Fruit fly (Drosophila melanogaster): ENCODE data around the gene sba.

The sba gene

dm6 chr3R:23888273-23889220, 34.2 kb downstream of the sba start (continued):
- TF ChIP-seq pan (optimal IDR thresholded peaks at IDR 0.05), result no peak
- peak in 1 of 2 experiments; percentile 5 for TF ChIP-seq pan (GFP tag; optimal IDR thresholded peaks at IDR 0.05 in 1 of 2, IDR thresholded peaks at IDR 0.05 in 1 of 2)
- TF ChIP-seq CG4707 (GFP tag; optimal IDR thresholded peaks at IDR 0.05), result no peak
- peak; percentile 25 for TF ChIP-seq Sox102F (GFP tag; optimal IDR thresholded peaks at IDR 0.05)
- TF ChIP-seq CG11504 (tag; optimal IDR thresholded peaks at IDR 0.05), result peak; percentile 42
- no peak for TF ChIP-seq Abd-B (GFP tag; optimal IDR thresholded peaks at IDR 0.05)
- TF ChIP-seq corto (GFP tag; optimal IDR thresholded peaks at IDR 0.05), result peak; percentile 66
- TF ChIP-seq nom (GFP tag; optimal IDR thresholded peaks at IDR 0.05), result no peak
- no peak for TF ChIP-seq exex (tag; optimal IDR thresholded peaks at IDR 0.05)
- no peak for TF ChIP-seq YL-1 (GFP tag; optimal IDR thresholded peaks at IDR 0.05)
- peak; percentile 22; the same call in 1 of the 2 replicates for TF ChIP-seq Atf6 (GFP tag; IDR thresholded peaks at IDR 0.05)
- no peak for TF ChIP-seq CG33557 (GFP tag; optimal IDR thresholded peaks at IDR 0.05)
- no peak for TF ChIP-seq wdn (GFP tag; IDR thresholded peaks at IDR 0.05)
- no peak for TF ChIP-seq CG15073 (GFP tag; optimal IDR thresholded peaks at IDR 0.05)
- TF ChIP-seq CG8089 (GFP tag; optimal IDR thresholded peaks at IDR 0.05), result no peak
- no peak for TF ChIP-seq inv (GFP tag; IDR thresholded peaks at IDR 0.05; ENCODE audit: partially characterized antibody)
- TF ChIP-seq zfh1 (GFP tag; IDR thresholded peaks at IDR 0.05), result 0 out of 3 replicates have a peak, but pooled peaks have one; percentile 36
- no peak for TF ChIP-seq CG2116 (GFP tag; optimal IDR thresholded peaks at IDR 0.05)
- TF ChIP-seq oc (tag; optimal IDR thresholded peaks at IDR 0.05), result no peak
- TF ChIP-seq pb (GFP tag; optimal IDR thresholded peaks at IDR 0.05), result no peak
- TF ChIP-seq ranshi (GFP tag; IDR thresholded peaks at IDR 0.05), result peak; percentile 55
- TF ChIP-seq tap (tag; optimal IDR thresholded peaks at IDR 0.05), result peak; percentile 33
- no peak for TF ChIP-seq salm (tag; optimal IDR thresholded peaks at IDR 0.05)
- no peak; the same call in 1 of the 2 replicates for TF ChIP-seq CG6689 (GFP tag; IDR thresholded peaks at IDR 0.05)
- no peak for TF ChIP-seq esg (GFP tag; conservative IDR thresholded peaks at IDR 0.05)
- no peak for TF ChIP-seq gce (GFP tag; IDR thresholded peaks at IDR 0.05)
- peak; percentile 32 for TF ChIP-seq unpg (GFP tag; optimal IDR thresholded peaks at IDR 0.05)
- TF ChIP-seq ewg (GFP tag; optimal IDR thresholded peaks at IDR 0.05), result no peak
- no peak for TF ChIP-seq prd (optimal IDR thresholded peaks at IDR 0.05)
- 0 out of 3 replicates have a peak, but pooled peaks have one; percentile 23 for TF ChIP-seq prd (GFP tag; IDR thresholded peaks at IDR 0.05)
- peak; percentile 14; the same call in 1 of the 2 replicates for TF ChIP-seq sob (GFP tag; IDR thresholded peaks at IDR 0.05)
- no peak for TF ChIP-seq CG10274 (GFP tag; optimal IDR thresholded peaks at IDR 0.05)
- TF ChIP-seq Ptx1 (GFP tag; IDR thresholded peaks at IDR 0.05), result peak; percentile 24; the same call in 1 of the 2 replicates
- peak; percentile 25 for TF ChIP-seq lab (GFP tag; optimal IDR thresholded peaks at IDR 0.05)
- no peak for TF ChIP-seq stwl (tag; optimal IDR thresholded peaks at IDR 0.05)
- no peak for TF ChIP-seq ham (GFP tag; IDR thresholded peaks at IDR 0.05)
- TF ChIP-seq wek (GFP tag; optimal IDR thresholded peaks at IDR 0.05), result peak; percentile 41
- TF ChIP-seq CG15514 (GFP tag; optimal IDR thresholded peaks at IDR 0.05), result no peak
- TF ChIP-seq sisA (GFP tag; IDR thresholded peaks at IDR 0.05), result peak; percentile 34; the same call in 1 of the 2 replicates
- TF ChIP-seq maf-S (GFP tag; optimal IDR thresholded peaks at IDR 0.05), result peak; percentile 4
- peak; percentile 37 for TF ChIP-seq repo (GFP tag; optimal IDR thresholded peaks at IDR 0.05)
- no peak for TF ChIP-seq CG4820 (GFP tag; optimal IDR thresholded peaks at IDR 0.05)
- no peak for TF ChIP-seq CG10654 (GFP tag; optimal IDR thresholded peaks at IDR 0.05)
- peak; percentile 3 for TF ChIP-seq CG8388 (GFP tag; optimal IDR thresholded peaks at IDR 0.05)
- TF ChIP-seq seq (GFP tag; IDR thresholded peaks at IDR 0.05), result 0 out of 2 replicates have a peak, but pooled peaks have one; percentile 32
- TF ChIP-seq CG1602 (GFP tag; optimal IDR thresholded peaks at IDR 0.05), result peak; percentile 8
- no peak for TF ChIP-seq CG31365 (tag; optimal IDR thresholded peaks at IDR 0.05)
- TF ChIP-seq Med (GFP tag), result peak; percentile 88

All from whole organism, embryonic.